Worm (Caenorhabditis elegans) whole organism, L1 larva: ENCODE data around the gene gst-9.
A peak's percentile ranks its signal among the peaks of the same experiment; 100 is the strongest.

Experiments used
- C04F5.9 ChIP-seq: sonication (generic microtip); optimal IDR thresholded peaks from 2 replicates; lab custom pipeline; 2016; ENCODE audit warnings: missing genetic modification characterization, missing compliant biosample characterization
- C34B4.2 ChIP-seq: sonication (generic microtip); optimal IDR thresholded peaks from 2 replicates; lab custom pipeline; 2017; ENCODE audit warnings: mild to moderate bottlenecking, missing genetic modification characterization, missing compliant biosample characterization
- F16B12.6 ChIP-seq: fragments of 150-350 bp; optimal IDR thresholded peaks from 2 replicates; lab custom pipeline; 2014; ENCODE audit warnings: missing biosample characterization, missing genetic modification characterization
- Y116A8C.19 ChIP-seq: sonication (generic microtip); optimal IDR thresholded peaks from 2 replicates; lab custom pipeline; 2016; ENCODE audit warnings: missing compliant biosample characterization, missing genetic modification characterization, borderline replicate concordance
- aha-1 ChIP-seq: fragments of 150-350 bp; optimal IDR thresholded peaks from 2 replicates; lab custom pipeline; 2014; ENCODE audit warnings: missing biosample characterization, missing genetic modification characterization
- aly-2 ChIP-seq: fragments of 150-350 bp; optimal IDR thresholded peaks from 2 replicates; lab custom pipeline; 2014; ENCODE audit warnings: missing biosample characterization, missing genetic modification characterization
- ama-1 ChIP-seq: fragments of 150-350 bp; optimal IDR thresholded peaks from 2 replicates; lab custom pipeline; 2014
- blmp-1 ChIP-seq: fragments of 150-350 bp; optimal IDR thresholded peaks from 2 replicates; lab custom pipeline; 2014; ENCODE audit warnings: missing biosample characterization, missing genetic modification characterization
- ceh-88 ChIP-seq: fragments of 200-800 bp; sonication (Bioruptor generic); IDR thresholded peaks from 2 replicates; pipeline ENCODE4 v1.3.6; 2022; ENCODE audit warnings: missing genetic modification characterization, missing compliant biosample characterization
- ceh-90 ChIP-seq: sonication (generic microtip); optimal IDR thresholded peaks from 2 replicates; lab custom pipeline; 2016; ENCODE audit warnings: missing genetic modification characterization, missing compliant biosample characterization
- dpl-1 ChIP-seq, 3 experiments: fragments of 150-350 bp in 2 of 3; sonication (generic microtip) in 1 of 3; optimal IDR thresholded peaks; 2 replicates each; lab custom pipeline; 2014 to 2017; ENCODE audit warnings: missing biosample characterization in 3 of 3, missing genetic modification characterization in 3 of 3, missing genetic modification reagents in 3 of 3
- efl-1 ChIP-seq, 4 experiments: fragments of 150-350 bp; optimal IDR thresholded peaks in 3 of 4; peaks in 1 of 4; 1 replicate in 1 of 4; 2 replicates in 3 of 4; lab custom pipeline; 2014; ENCODE audit warnings: missing biosample characterization in 2 of 4, missing genetic modification characterization in 2 of 4, missing genetic modification reagents in 2 of 4
- egl-13 ChIP-seq: sonication (generic microtip); optimal IDR thresholded peaks from 2 replicates; lab custom pipeline; 2016; ENCODE audit warnings: missing genotype, missing genetic modification reagents, missing genetic modification characterization, missing compliant biosample characterization
- egl-27 ChIP-seq, 2 experiments: fragments of 150-350 bp in 1 of 2; sonication (generic microtip); optimal IDR thresholded peaks; 3 replicates each; lab custom pipeline; 2017 to 2018; ENCODE audit warnings: missing biosample characterization in 2 of 2, missing genetic modification characterization in 2 of 2, missing genetic modification reagents in 2 of 2
- elt-2 ChIP-seq: sonication (generic microtip); optimal IDR thresholded peaks from 2 replicates; lab custom pipeline; 2016; ENCODE audit warnings: missing genetic modification characterization, mild to moderate bottlenecking, inconsistent platforms, missing compliant biosample characterization, missing genetic modification reagents
- elt-3 ChIP-seq, 6 experiments: fragments of 150-350 bp in 1 of 6; sonication (generic microtip); optimal IDR thresholded peaks; 2 replicates each; lab custom pipeline; 2017 to 2018; ENCODE audit warnings: missing biosample characterization in 6 of 6, missing genetic modification characterization in 6 of 6, inconsistent platforms in 1 of 6
- fkh-4 ChIP-seq: sonication (generic microtip); optimal IDR thresholded peaks from 2 replicates; lab custom pipeline; 2016; ENCODE audit warnings: missing compliant biosample characterization, missing genetic modification characterization, borderline replicate concordance
- fkh-8 ChIP-seq: sonication (generic microtip); optimal IDR thresholded peaks from 2 replicates; lab custom pipeline; 2016; ENCODE audit warnings: mild to moderate bottlenecking, missing genetic modification characterization, missing compliant biosample characterization
- hpl-2 ChIP-seq: fragments of 150-350 bp; optimal IDR thresholded peaks from 2 replicates; lab custom pipeline; 2014; ENCODE audit warnings: missing biosample characterization, missing genetic modification reagents, missing genetic modification characterization
- irx-1 ChIP-seq: sonication (generic microtip); optimal IDR thresholded peaks from 2 replicates; lab custom pipeline; 2016; ENCODE audit warnings: missing genetic modification characterization, missing compliant biosample characterization
- isw-1 ChIP-seq: fragments of 200-800 bp; sonication (Bioruptor generic); IDR thresholded peaks from 2 replicates; pipeline ENCODE4 v1.3.6; 2022; ENCODE audit warnings: missing genetic modification characterization, missing compliant biosample characterization
- lin-13 ChIP-seq: fragments of 150-350 bp; optimal IDR thresholded peaks from 2 replicates; lab custom pipeline; 2014; ENCODE audit warnings: missing biosample characterization, missing genetic modification reagents, missing genetic modification characterization
- lin-14 ChIP-seq: fragments of 200-800 bp; sonication (Bioruptor generic); optimal IDR thresholded peaks from 2 replicates; lab custom pipeline; 2018; ENCODE audit warnings: mild to moderate bottlenecking, missing genetic modification characterization, moderate library complexity, missing compliant biosample characterization
- lin-15B ChIP-seq: fragments of 150-350 bp; sonication (generic microtip); optimal IDR thresholded peaks from 3 replicates; lab custom pipeline; 2014; ENCODE audit warnings: missing biosample characterization, missing genetic modification characterization
- lin-35 ChIP-seq, 2 experiments: fragments of 150-350 bp; optimal IDR thresholded peaks; 2 replicates each; lab custom pipeline; 2014; ENCODE audit warnings: missing biosample characterization in 2 of 2, missing genetic modification characterization in 2 of 2, missing genetic modification reagents in 2 of 2
- lin-39 ChIP-seq: fragments of 150-350 bp; optimal IDR thresholded peaks from 2 replicates; lab custom pipeline; 2014; ENCODE audit warnings: missing biosample characterization, missing genetic modification reagents, missing genetic modification characterization
- lir-3 ChIP-seq: sonication (generic microtip); optimal IDR thresholded peaks from 2 replicates; lab custom pipeline; 2016; ENCODE audit warnings: mild to moderate bottlenecking, missing genetic modification characterization, moderate library complexity, missing compliant biosample characterization; ENCODE audit not compliant: poor library complexity
- lsy-2 ChIP-seq, 2 experiments: fragments of 150-350 bp; optimal IDR thresholded peaks; 2 replicates each; lab custom pipeline; 2014; ENCODE audit warnings: missing biosample characterization in 2 of 2, missing genetic modification characterization in 2 of 2
- mab-9 ChIP-seq: fragments of 200-800 bp; sonication (Bioruptor generic); IDR thresholded peaks from 2 replicates; pipeline ENCODE4 v1.3.6; 2022; ENCODE audit warnings: missing genetic modification reagents, missing genetic modification characterization, missing compliant biosample characterization
- mdl-1 ChIP-seq, 2 experiments: fragments of 150-350 bp; optimal IDR thresholded peaks; 2 replicates each; lab custom pipeline; 2014 to 2017; ENCODE audit warnings: missing biosample characterization in 2 of 2, missing genetic modification characterization in 2 of 2, inconsistent platforms in 1 of 2
- mef-2 ChIP-seq: fragments of 150-350 bp; optimal IDR thresholded peaks from 2 replicates; lab custom pipeline; 2014; ENCODE audit warnings: missing biosample characterization, missing genetic modification characterization
- nhr-11 ChIP-seq: fragments of 150-350 bp; optimal IDR thresholded peaks from 2 replicates; lab custom pipeline; 2014; ENCODE audit warnings: missing biosample characterization, missing genetic modification characterization
- nhr-12 ChIP-seq: sonication (generic microtip); optimal IDR thresholded peaks from 2 replicates; lab custom pipeline; 2017; ENCODE audit warnings: missing biosample characterization, missing genetic modification characterization
- nhr-20 ChIP-seq: sonication (generic microtip); optimal IDR thresholded peaks from 2 replicates; lab custom pipeline; 2016; ENCODE audit warnings: mild to moderate bottlenecking, missing genetic modification characterization, missing compliant biosample characterization
- nhr-237 ChIP-seq: fragments of 150-350 bp; optimal IDR thresholded peaks from 2 replicates; lab custom pipeline; 2014; ENCODE audit warnings: missing biosample characterization, missing genetic modification characterization
- nhr-28 ChIP-seq: fragments of 150-350 bp; optimal IDR thresholded peaks from 2 replicates; lab custom pipeline; 2014; ENCODE audit warnings: missing biosample characterization, missing genetic modification characterization
- nhr-77 ChIP-seq: fragments of 150-350 bp; optimal IDR thresholded peaks from 2 replicates; lab custom pipeline; 2014; ENCODE audit warnings: missing biosample characterization, missing genetic modification characterization
- nhr-84 ChIP-seq: sonication (generic microtip); optimal IDR thresholded peaks from 2 replicates; lab custom pipeline; 2017; ENCODE audit warnings: missing biosample characterization, missing genetic modification characterization
- nhr-85 ChIP-seq: sonication (generic microtip); peaks from one replicate; lab custom pipeline; 2016; ENCODE audit warnings: missing genetic modification characterization, inconsistent platforms, missing compliant biosample characterization
- pag-3 ChIP-seq: sonication (generic microtip); optimal IDR thresholded peaks from 2 replicates; lab custom pipeline; 2017; ENCODE audit warnings: missing genetic modification characterization, mild to moderate bottlenecking, missing compliant biosample characterization, antibody characterized with exemption, borderline replicate concordance; ENCODE audit not compliant: insufficient read depth
- pax-3 ChIP-seq: fragments of 200-800 bp; sonication (Bioruptor generic); optimal IDR thresholded peaks from 2 replicates; lab custom pipeline; 2018; ENCODE audit warnings: mild to moderate bottlenecking, missing genetic modification characterization, moderate library complexity, missing compliant biosample characterization
- rnt-1 ChIP-seq: sonication (generic microtip); optimal IDR thresholded peaks from 2 replicates; lab custom pipeline; 2016; ENCODE audit warnings: mild to moderate bottlenecking, missing genetic modification characterization, moderate library complexity, missing compliant biosample characterization
- snpc-4 ChIP-seq: fragments of 150-350 bp; optimal IDR thresholded peaks from 2 replicates; lab custom pipeline; 2014; ENCODE audit warnings: missing biosample characterization, missing genetic modification characterization
- snu-23 ChIP-seq: sonication (generic microtip); optimal IDR thresholded peaks from 2 replicates; lab custom pipeline; 2016; ENCODE audit warnings: missing genetic modification characterization, missing compliant biosample characterization
- sup-37 ChIP-seq: fragments of 200-800 bp; sonication (Bioruptor generic); optimal IDR thresholded peaks from 2 replicates; lab custom pipeline; 2018; ENCODE audit warnings: mild to moderate bottlenecking, missing genetic modification characterization, missing compliant biosample characterization
- tbx-2 ChIP-seq: sonication (generic microtip); optimal IDR thresholded peaks from 2 replicates; lab custom pipeline; 2016; ENCODE audit warnings: missing genetic modification characterization, missing compliant biosample characterization
- unc-130 ChIP-seq: fragments of 150-350 bp; optimal IDR thresholded peaks from 2 replicates; lab custom pipeline; 2017; ENCODE audit warnings: missing biosample characterization, missing genetic modification characterization, inconsistent platforms
- unc-62 ChIP-seq: fragments of 150-350 bp; optimal IDR thresholded peaks from 2 replicates; lab custom pipeline; 2014; ENCODE audit warnings: missing biosample characterization, missing genetic modification reagents, missing genetic modification characterization
- unc-86 ChIP-seq: sonication (generic microtip); optimal IDR thresholded peaks from 2 replicates; lab custom pipeline; 2016; ENCODE audit warnings: missing genetic modification characterization, missing compliant biosample characterization
- unc-98 ChIP-seq: fragments of 200-800 bp; sonication (Bioruptor generic); IDR thresholded peaks from 2 replicates; pipeline ENCODE4 v1.3.6; 2022; ENCODE audit warnings: missing genetic modification characterization, missing compliant biosample characterization
- vab-15 ChIP-seq: sonication (generic microtip); optimal IDR thresholded peaks from 2 replicates; lab custom pipeline; 2017; ENCODE audit warnings: missing genotype, mild to moderate bottlenecking, missing genetic modification characterization, missing compliant biosample characterization
- xbp-1 ChIP-seq: sonication (generic microtip); optimal IDR thresholded peaks from 2 replicates; lab custom pipeline; 2016; ENCODE audit warnings: missing genetic modification characterization, missing compliant biosample characterization
- zag-1 ChIP-seq: fragments of 150-350 bp; optimal IDR thresholded peaks from 2 replicates; lab custom pipeline; 2014; ENCODE audit warnings: missing biosample characterization, missing genetic modification characterization
- ztf-11 ChIP-seq, 2 experiments: sonication (generic microtip); optimal IDR thresholded peaks; 2 replicates each; lab custom pipeline; 2016 to 2017; ENCODE audit warnings: missing genetic modification characterization in 2 of 2, missing biosample characterization in 1 of 2, missing compliant biosample characterization in 1 of 2

gst-9 gene

ce11 chrII:4857086-4857485 lies 34.3 kb upstream of the gst-9 start:
- no peak for TF ChIP-seq unc-62 (GFP tag; lab: Kevin White, UChicago)
- TF ChIP-seq mef-2 = no peak
- TF ChIP-seq hpl-2 (GFP tag; lab: Kevin White, UChicago) = no peak
- no peak for TF ChIP-seq ceh-88 (GFP tag; lab: Robert Waterston, UW)
- TF ChIP-seq unc-130 (tag; lab: Kevin White, UChicago) = peak; percentile 5
- no peak for TF ChIP-seq nhr-12 (tag; lab: Kevin White, UChicago)
- TF ChIP-seq sup-37 (GFP tag; lab: Kevin White, UChicago) = no peak
- no peak for TF ChIP-seq lin-13
- TF ChIP-seq lin-35 (GFP tag; optimal IDR thresholded peaks at IDR 0.05; lab: Kevin White, UChicago) = peak in 1 of 2 experiments; percentile 25
- TF ChIP-seq egl-13 (tag; lab: Kevin White, UChicago) = no peak
- TF ChIP-seq dpl-1 (GFP tag; optimal IDR thresholded peaks at IDR 0.05; lab: Kevin White, UChicago) = no peak
- no peak for TF ChIP-seq aha-1 (tag; lab: Kevin White, UChicago)
- no peak for TF ChIP-seq irx-1 (tag; lab: Kevin White, UChicago)
- no peak for TF ChIP-seq pag-3
- TF ChIP-seq lsy-2 (tag; optimal IDR thresholded peaks at IDR 0.05; lab: Kevin White, UChicago) = no peak
- no peak for TF ChIP-seq nhr-77 (tag; lab: Kevin White, UChicago)
- TF ChIP-seq elt-3 (tag; optimal IDR thresholded peaks at IDR 0.05; lab: Kevin White, UChicago) = peak in 1 of 6 experiments; percentile 45
- no peak for TF ChIP-seq tbx-2 (tag; lab: Kevin White, UChicago)
- no peak for TF ChIP-seq nhr-84 (tag; lab: Kevin White, UChicago)
- TF ChIP-seq nhr-11 (tag; lab: Kevin White, UChicago) = no peak
- no peak for TF ChIP-seq unc-98 (GFP tag; lab: Robert Waterston, UW)
- no peak for TF ChIP-seq lin-39 (tag; lab: Kevin White, UChicago)
- TF ChIP-seq mab-9 (GFP tag; lab: Robert Waterston, UW) = no peak
- no peak for TF ChIP-seq C04F5.9 (tag; lab: Kevin White, UChicago)
- no peak for TF ChIP-seq efl-1 (optimal IDR thresholded peaks at IDR 0.05; lab: Kevin White, UChicago)
- TF ChIP-seq efl-1 (GFP tag; optimal IDR thresholded peaks at IDR 0.05 in 1 of 2; lab: Kevin White, UChicago) = peak in 1 of 2 experiments; percentile 69
- TF ChIP-seq mdl-1 (tag; optimal IDR thresholded peaks at IDR 0.05; lab: Kevin White, UChicago) = no peak
- no peak for TF ChIP-seq fkh-8 (tag; lab: Kevin White, UChicago)
- TF ChIP-seq C34B4.2 (tag; lab: Kevin White, UChicago) = no peak
- TF ChIP-seq nhr-237 (tag; lab: Kevin White, UChicago) = no peak
- TF ChIP-seq ama-1 (lab: Kevin White, UChicago) = no peak
- TF ChIP-seq xbp-1 (tag; lab: Kevin White, UChicago) = no peak
- no peak for TF ChIP-seq nhr-85 (tag; lab: Kevin White, UChicago)
- no peak for TF ChIP-seq unc-86 (tag; lab: Kevin White, UChicago)
- peak; percentile 8 for TF ChIP-seq lin-14 (GFP tag; lab: Kevin White, UChicago)
- no peak for TF ChIP-seq nhr-28
- TF ChIP-seq vab-15 (tag; lab: Kevin White, UChicago) = no peak
- no peak for TF ChIP-seq ztf-11 (tag; optimal IDR thresholded peaks at IDR 0.05; lab: Kevin White, UChicago)
- peak; percentile 85 for TF ChIP-seq elt-2 (tag; lab: Kevin White, UChicago)
- no peak for TF ChIP-seq F16B12.6
- TF ChIP-seq isw-1 (GFP tag; lab: Robert Waterston, UW) = no peak
- peak; percentile 4 for TF ChIP-seq snu-23
- no peak for TF ChIP-seq pax-3 (tag; lab: Kevin White, UChicago)
- TF ChIP-seq zag-1 = no peak
- TF ChIP-seq aly-2 = no peak
- peak; percentile 32 for TF ChIP-seq nhr-20 (tag; lab: Kevin White, UChicago)
- no peak for TF ChIP-seq egl-27 (tag; optimal IDR thresholded peaks at IDR 0.05; lab: Kevin White, UChicago)
- TF ChIP-seq rnt-1 (tag; lab: Kevin White, UChicago) = no peak
- no peak for TF ChIP-seq Y116A8C.19
- no peak for TF ChIP-seq lir-3 (tag; lab: Kevin White, UChicago)
- no peak for TF ChIP-seq fkh-4
- TF ChIP-seq lin-15B (tag; lab: Kevin White, UChicago) = no peak
- no peak for TF ChIP-seq snpc-4 (tag; lab: Kevin White, UChicago)
- TF ChIP-seq blmp-1 (tag; lab: Kevin White, UChicago) = peak; percentile 32
- TF ChIP-seq ceh-90 (tag; lab: Kevin White, UChicago) = no peak
